Worm (Caenorhabditis elegans) whole organism, early embryonic: ENCODE results near the gene hil-6.

Source experiments
- B0310.2 ChIP-seq: sonication (generic microtip); optimal IDR thresholded peaks from 2 replicates; lab custom pipeline; 2016; ENCODE audit warnings: mild to moderate bottlenecking, missing genetic modification characterization, missing compliant biosample characterization
- aly-1 ChIP-seq: sonication (generic microtip); optimal IDR thresholded peaks from 2 replicates; lab custom pipeline; 2016; ENCODE audit warnings: missing genetic modification characterization, missing compliant biosample characterization
- ama-1 ChIP-seq: fragments of 150-350 bp; optimal IDR thresholded peaks from 2 replicates; lab custom pipeline; 2014
- ceh-13 ChIP-seq: fragments of 200-800 bp; sonication (Bioruptor generic); optimal IDR thresholded peaks from 2 replicates; lab custom pipeline; 2018; ENCODE audit warnings: mild to moderate bottlenecking, missing genetic modification characterization, missing compliant biosample characterization
- flt-1 ChIP-seq: fragments of 200-800 bp; sonication (Bioruptor generic); IDR thresholded peaks from 2 replicates; pipeline ENCODE4 v1.3.6; 2022; ENCODE audit warnings: missing genetic modification characterization, missing compliant biosample characterization
- pes-1 ChIP-seq: fragments of 200-800 bp; sonication (Bioruptor generic); IDR thresholded peaks from 2 replicates; pipeline ENCODE4 v1.3.6; 2022; ENCODE audit warnings: missing genetic modification reagents, missing genetic modification characterization, missing compliant biosample characterization
- tbx-11 ChIP-seq: fragments of 200-800 bp; sonication (Bioruptor generic); IDR thresholded peaks from 2 replicates; pipeline ENCODE4 v1.3.6; 2022; ENCODE audit warnings: missing genetic modification characterization, missing compliant biosample characterization
- tra-4 ChIP-seq: sonication (generic microtip); optimal IDR thresholded peaks from 2 replicates; lab custom pipeline; 2017; ENCODE audit warnings: missing genetic modification characterization, missing compliant biosample characterization

DNA sequence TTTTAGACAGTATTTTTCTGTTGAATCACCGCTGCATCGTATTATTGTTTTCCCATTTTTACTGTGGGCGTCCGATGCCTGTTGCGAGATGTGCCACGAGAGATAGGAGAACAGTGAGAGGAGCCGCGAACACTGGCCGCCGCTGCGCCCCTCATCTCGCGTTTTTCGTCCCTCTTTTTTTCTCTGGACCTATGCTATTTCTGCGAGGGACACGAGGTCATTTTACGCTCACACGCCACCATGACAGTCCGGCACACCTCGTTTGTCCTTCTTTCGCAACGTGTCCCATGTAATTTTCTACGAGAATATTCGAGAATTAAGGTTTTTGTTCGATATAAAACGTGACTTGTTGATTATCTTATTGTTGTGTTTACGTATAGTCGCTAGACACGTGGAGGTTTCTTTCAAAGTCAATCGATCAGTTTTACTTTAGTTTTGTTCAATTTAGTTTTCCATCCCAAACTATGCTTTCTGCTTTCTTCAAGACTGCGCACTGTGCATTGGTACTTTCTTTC, 36.7 kb upstream of the hil-6 start, which contains the start of gene lbp-9:
- no peak for TF ChIP-seq ama-1 (lab: Kevin White, UChicago)
- no peak for TF ChIP-seq tbx-11 (GFP tag; lab: Robert Waterston, UW)
- TF ChIP-seq pes-1 = no peak
- TF ChIP-seq B0310.2 (tag; lab: Kevin White, UChicago) = no peak
- TF ChIP-seq ceh-13 (GFP tag; lab: Kevin White, UChicago) = no peak
- no peak for TF ChIP-seq tra-4
- TF ChIP-seq aly-1 (tag; lab: Kevin White, UChicago) = no peak
- no peak for TF ChIP-seq flt-1 (GFP tag; lab: Robert Waterston, UW)
